Worm (Caenorhabditis elegans) whole organism, L4 larva: ENCODE results near the gene F20C5.11.

ENCODE experiments used
- D1046.2 ChIP-seq: fragments of 200-800 bp; sonication (Bioruptor generic); IDR thresholded peaks from 2 replicates; pipeline ENCODE4 v1.3.6; 2022; ENCODE audit warnings: missing genetic modification characterization, missing compliant biosample characterization
- ceh-82 ChIP-seq: sonication (generic microtip); optimal IDR thresholded peaks from 2 replicates; lab custom pipeline; 2017; ENCODE audit warnings: missing biosample characterization, missing genetic modification characterization
- daf-12 ChIP-seq: fragments of 150-350 bp; optimal IDR thresholded peaks from 2 replicates; lab custom pipeline; 2014; ENCODE audit warnings: missing biosample characterization, missing genetic modification reagents, missing genetic modification characterization
- fkh-10 ChIP-seq: fragments of 150-350 bp; optimal IDR thresholded peaks from 2 replicates; lab custom pipeline; 2014; ENCODE audit warnings: missing biosample characterization, missing genetic modification reagents, missing genetic modification characterization
- fos-1 ChIP-seq: fragments of 150-350 bp; optimal IDR thresholded peaks from 2 replicates; lab custom pipeline; 2014; ENCODE audit warnings: missing biosample characterization, missing genetic modification characterization
- nhr-111 ChIP-seq: fragments of 200-800 bp; sonication (Bioruptor generic); optimal IDR thresholded peaks from 2 replicates; lab custom pipeline; 2018; ENCODE audit warnings: mild to moderate bottlenecking, missing genetic modification characterization, missing compliant biosample characterization
- nhr-76 ChIP-seq: fragments of 150-350 bp; optimal IDR thresholded peaks from 2 replicates; lab custom pipeline; 2014; ENCODE audit warnings: missing biosample characterization, missing genetic modification characterization
- pha-4 ChIP-seq, 2 experiments: fragments of 150-350 bp in 1 of 2; fragments of 200-800 bp in 1 of 2; sonication (Bioruptor generic) in 1 of 2; IDR thresholded peaks in 1 of 2; optimal IDR thresholded peaks in 1 of 2; 2 replicates each; pipeline versions ENCODE4 v1.3.6 to Lab custom; 2014 to 2022; ENCODE audit warnings: missing genetic modification characterization in 2 of 2, missing genetic modification reagents in 2 of 2, missing biosample characterization in 1 of 2, missing compliant biosample characterization in 1 of 2
- skn-1 ChIP-seq: fragments of 150-350 bp; optimal IDR thresholded peaks from 2 replicates; lab custom pipeline; 2014; ENCODE audit warnings: missing biosample characterization, missing genetic modification characterization
- snpc-4 ChIP-seq: fragments of 150-350 bp; optimal IDR thresholded peaks from 2 replicates; lab custom pipeline; 2014; ENCODE audit warnings: missing biosample characterization, missing genetic modification characterization
- unc-130 ChIP-seq: sonication (generic microtip); optimal IDR thresholded peaks from 2 replicates; lab custom pipeline; 2016; ENCODE audit warnings: missing genetic modification reagents, missing genetic modification characterization, missing compliant biosample characterization
- zag-1 ChIP-seq: fragments of 150-350 bp; optimal IDR thresholded peaks from 2 replicates; lab custom pipeline; 2014; ENCODE audit warnings: missing biosample characterization, missing genetic modification characterization
- ztf-11 ChIP-seq: fragments of 150-350 bp; optimal IDR thresholded peaks from 2 replicates; lab custom pipeline; 2014; ENCODE audit warnings: missing biosample characterization, missing genetic modification characterization

- no peak for TF ChIP-seq nhr-76
- no peak for TF ChIP-seq ceh-82
- no peak for TF ChIP-seq zag-1
- no peak for TF ChIP-seq unc-130 (GFP tag; lab: Kevin White, UChicago)
- TF ChIP-seq daf-12 (tag; lab: Kevin White, UChicago), result no peak
- TF ChIP-seq D1046.2, result no peak
- TF ChIP-seq ztf-11 (tag; lab: Kevin White, UChicago), result no peak
- TF ChIP-seq nhr-111 (GFP tag; lab: Kevin White, UChicago), result no peak
- no peak for TF ChIP-seq snpc-4 (tag; lab: Kevin White, UChicago)
- TF ChIP-seq fkh-10, result peak; percentile 34
- no peak for TF ChIP-seq fos-1 (tag; lab: Kevin White, UChicago)
- TF ChIP-seq skn-1 (tag; lab: Kevin White, UChicago), result no peak
- no peak for TF ChIP-seq pha-4 (GFP tag; IDR thresholded peaks at IDR 0.05; lab: Robert Waterston, UW)
- TF ChIP-seq pha-4 (tag; optimal IDR thresholded peaks at IDR 0.05; lab: Kevin White, UChicago), result no peak
Observed at ce11 chrIV:8758620-8759019, 3.2 kb downstream of the F20C5.11 start.
